Worm (Caenorhabditis elegans) whole organism, L4 larva: ENCODE measurements around the gene Y39G8C.2.

Experiments used
- D1046.2 ChIP-seq: fragments of 200-800 bp; sonication (Bioruptor generic); IDR thresholded peaks from 2 replicates; pipeline ENCODE4 v1.3.6; 2022; ENCODE audit warnings: missing genetic modification characterization, missing compliant biosample characterization
- F37D6.2 ChIP-seq: sonication (generic microtip); optimal IDR thresholded peaks from 2 replicates; lab custom pipeline; 2016; ENCODE audit warnings: mild to moderate bottlenecking, missing genetic modification characterization, missing compliant biosample characterization
- F49E8.2 ChIP-seq: sonication (generic microtip); optimal IDR thresholded peaks from 2 replicates; lab custom pipeline; 2016; ENCODE audit warnings: missing compliant biosample characterization, mild to moderate bottlenecking, missing genetic modification characterization, borderline replicate concordance
- Y48G9A.11 ChIP-seq: fragments of 200-800 bp; sonication (Bioruptor generic); IDR thresholded peaks from 2 replicates; pipeline ENCODE4 v1.3.6; 2022; ENCODE audit warnings: missing genetic modification reagents, missing genetic modification characterization, missing compliant biosample characterization
- aha-1 ChIP-seq: fragments of 150-350 bp; peaks from one replicate; lab custom pipeline; 2014; ENCODE audit warnings: missing biosample characterization, missing genetic modification characterization
- ctbp-1 ChIP-seq: fragments of 200-800 bp; sonication (Bioruptor generic); IDR thresholded peaks from 2 replicates; pipeline ENCODE4 v1.3.6; 2022; ENCODE audit warnings: missing genetic modification reagents, missing genetic modification characterization, missing compliant biosample characterization
- daf-12 ChIP-seq: fragments of 150-350 bp; optimal IDR thresholded peaks from 2 replicates; lab custom pipeline; 2014; ENCODE audit warnings: missing biosample characterization, missing genetic modification reagents, missing genetic modification characterization
- daf-16 ChIP-seq, 3 experiments: sonication (generic microtip); optimal IDR thresholded peaks; 2 replicates each; lab custom pipeline; 2016 to 2017; ENCODE audit warnings: missing genetic modification characterization in 3 of 3, missing genetic modification reagents in 3 of 3, mild to moderate bottlenecking in 2 of 3, missing compliant biosample characterization in 2 of 3, missing biosample characterization in 1 of 3, moderate library complexity in 1 of 3
- dmd-9 ChIP-seq: fragments of 200-800 bp; sonication (Bioruptor generic); IDR thresholded peaks from 2 replicates; pipeline ENCODE4 v1.3.6; 2022; ENCODE audit warnings: missing genetic modification reagents, missing genetic modification characterization, missing compliant biosample characterization
- dve-1 ChIP-seq: sonication (generic microtip); optimal IDR thresholded peaks from 2 replicates; lab custom pipeline; 2017; ENCODE audit warnings: antibody characterized with exemption, mild to moderate bottlenecking, missing genetic modification characterization, missing compliant biosample characterization; ENCODE audit not compliant: insufficient read depth
- egl-43 ChIP-seq: fragments of 200-800 bp; sonication (Bioruptor generic); IDR thresholded peaks from 2 replicates; pipeline ENCODE4 v1.3.6; 2022; ENCODE audit warnings: missing genetic modification reagents, missing genetic modification characterization, missing compliant biosample characterization
- fkh-10 ChIP-seq: fragments of 150-350 bp; optimal IDR thresholded peaks from 2 replicates; lab custom pipeline; 2014; ENCODE audit warnings: missing biosample characterization, missing genetic modification reagents, missing genetic modification characterization
- fos-1 ChIP-seq: fragments of 150-350 bp; optimal IDR thresholded peaks from 2 replicates; lab custom pipeline; 2014; ENCODE audit warnings: missing biosample characterization, missing genetic modification characterization
- hlh-11 ChIP-seq: fragments of 200-800 bp; sonication (Bioruptor generic); optimal IDR thresholded peaks from 2 replicates; lab custom pipeline; 2018; ENCODE audit warnings: mild to moderate bottlenecking, missing genetic modification characterization, missing compliant biosample characterization
- hmg-1.1 ChIP-seq: fragments of 200-800 bp; sonication (Bioruptor generic); IDR thresholded peaks from 2 replicates; pipeline ENCODE4 v1.3.6; 2022; ENCODE audit warnings: missing genetic modification reagents, missing genetic modification characterization, missing compliant biosample characterization
- lim-7 ChIP-seq: fragments of 200-800 bp; sonication (Bioruptor generic); IDR thresholded peaks from 2 replicates; pipeline ENCODE4 v1.3.6; 2022; ENCODE audit warnings: missing genetic modification characterization, missing compliant biosample characterization
- lin-15B ChIP-seq: fragments of 150-350 bp; sonication (generic microtip); optimal IDR thresholded peaks from 3 replicates; lab custom pipeline; 2014; ENCODE audit warnings: missing biosample characterization, missing genetic modification characterization
- lin-38 ChIP-seq: fragments of 200-800 bp; sonication (Bioruptor generic); IDR thresholded peaks from 2 replicates; pipeline ENCODE4 v1.3.6; 2022; ENCODE audit warnings: missing genetic modification reagents, missing genetic modification characterization, missing compliant biosample characterization
- mdt-29 ChIP-seq: fragments of 200-800 bp; sonication (Bioruptor generic); IDR thresholded peaks from 2 replicates; pipeline ENCODE4 v1.3.6; 2022; ENCODE audit warnings: missing genetic modification reagents, missing genetic modification characterization, missing compliant biosample characterization
- mxl-3 ChIP-seq: fragments of 200-800 bp; sonication (Bioruptor generic); optimal IDR thresholded peaks from 2 replicates; lab custom pipeline; 2018; ENCODE audit warnings: mild to moderate bottlenecking, missing genetic modification characterization, missing compliant biosample characterization
- nhr-102 ChIP-seq: sonication (generic microtip); optimal IDR thresholded peaks from 2 replicates; lab custom pipeline; 2016; ENCODE audit warnings: mild to moderate bottlenecking, missing genetic modification characterization, moderate library complexity, missing compliant biosample characterization
- nhr-237 ChIP-seq: sonication (generic microtip); optimal IDR thresholded peaks from 2 replicates; lab custom pipeline; 2017; ENCODE audit warnings: missing biosample characterization, missing genetic modification characterization
- nhr-42 ChIP-seq: fragments of 200-800 bp; sonication (Bioruptor generic); IDR thresholded peaks from 2 replicates; pipeline ENCODE4 v1.3.6; 2022; ENCODE audit warnings: missing genetic modification characterization, missing compliant biosample characterization
- pha-4 ChIP-seq, 2 experiments: fragments of 150-350 bp in 1 of 2; fragments of 200-800 bp in 1 of 2; sonication (Bioruptor generic) in 1 of 2; IDR thresholded peaks in 1 of 2; optimal IDR thresholded peaks in 1 of 2; 2 replicates each; pipeline versions ENCODE4 v1.3.6 to Lab custom; 2014 to 2022; ENCODE audit warnings: missing genetic modification characterization in 2 of 2, missing genetic modification reagents in 2 of 2, missing biosample characterization in 1 of 2, missing compliant biosample characterization in 1 of 2
- php-3 ChIP-seq: fragments of 200-800 bp; sonication (Bioruptor generic); IDR thresholded peaks from 2 replicates; pipeline ENCODE4 v1.3.6; 2022; ENCODE audit warnings: missing genetic modification reagents, missing genetic modification characterization, missing compliant biosample characterization
- pqm-1 ChIP-seq: sonication (generic microtip); optimal IDR thresholded peaks from 2 replicates; lab custom pipeline; 2017; ENCODE audit warnings: missing biosample characterization, missing genetic modification characterization
- sdz-12 ChIP-seq: fragments of 200-800 bp; sonication (Bioruptor generic); optimal IDR thresholded peaks from 2 replicates; lab custom pipeline; 2018; ENCODE audit warnings: mild to moderate bottlenecking, missing genetic modification characterization, missing compliant biosample characterization
- set-16 ChIP-seq: fragments of 200-800 bp; sonication (Bioruptor generic); IDR thresholded peaks from 2 replicates; pipeline ENCODE4 v1.3.6; 2022; ENCODE audit warnings: missing genetic modification reagents, missing genetic modification characterization, missing compliant biosample characterization
- snpc-1.2 ChIP-seq: fragments of 200-800 bp; sonication (Bioruptor generic); IDR thresholded peaks from 2 replicates; pipeline ENCODE4 v1.3.6; 2022; ENCODE audit warnings: missing genetic modification reagents, missing genetic modification characterization, missing compliant biosample characterization
- snpc-4 ChIP-seq: fragments of 150-350 bp; optimal IDR thresholded peaks from 2 replicates; lab custom pipeline; 2014; ENCODE audit warnings: missing biosample characterization, missing genetic modification characterization
- spr-1 ChIP-seq: sonication (generic microtip); optimal IDR thresholded peaks from 2 replicates; lab custom pipeline; 2016; ENCODE audit warnings: mild to moderate bottlenecking, missing genetic modification characterization, missing compliant biosample characterization
- vab-7 ChIP-seq: fragments of 200-800 bp; sonication (Bioruptor generic); IDR thresholded peaks from 2 replicates; pipeline ENCODE4 v1.3.6; 2022; ENCODE audit warnings: missing genetic modification reagents, missing genetic modification characterization, missing compliant biosample characterization
- zfp-2 ChIP-seq: sonication (generic microtip); optimal IDR thresholded peaks from 2 replicates; lab custom pipeline; 2016; ENCODE audit warnings: mild to moderate bottlenecking, missing genetic modification characterization, missing compliant biosample characterization
- zfp-3 ChIP-seq: fragments of 200-800 bp; sonication (Bioruptor generic); conservative IDR thresholded peaks from 2 replicates; pipeline ENCODE4 v1.3.6; 2022; ENCODE audit warnings: missing genetic modification reagents, missing genetic modification characterization, missing compliant biosample characterization
- zip-11 ChIP-seq: fragments of 200-800 bp; sonication (Bioruptor generic); IDR thresholded peaks from 2 replicates; pipeline ENCODE4 v1.3.6; 2022; ENCODE audit warnings: missing genetic modification characterization, missing compliant biosample characterization

Gene Y39G8C.2

DNA sequence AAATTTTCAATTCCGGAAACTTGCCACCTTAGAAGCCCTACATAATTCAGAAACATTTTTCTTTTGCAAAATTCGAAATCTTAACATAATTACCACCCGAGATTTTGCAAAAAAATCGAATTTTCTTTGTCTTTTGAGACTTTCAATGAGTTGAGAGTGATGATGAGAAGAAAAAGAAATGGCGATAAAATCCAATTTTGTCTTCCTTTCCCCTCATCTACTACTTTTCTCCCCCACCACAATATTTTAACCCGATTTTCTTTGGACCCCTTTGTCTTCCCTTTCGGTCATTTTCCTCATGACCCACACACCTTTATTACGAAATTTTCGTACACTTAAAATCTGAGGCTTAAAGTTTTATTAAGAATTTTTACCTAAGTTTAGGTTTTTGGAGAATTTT, 930 bp upstream of the Y39G8C.2 start:
- no peak for TF ChIP-seq fkh-10 (GFP tag; lab: Kevin White, UChicago)
- no peak for TF ChIP-seq nhr-237 (tag; lab: Kevin White, UChicago)
- TF ChIP-seq daf-12 (tag; lab: Kevin White, UChicago) = no peak
- TF ChIP-seq lin-15B (tag; lab: Kevin White, UChicago) = no peak
- TF ChIP-seq ctbp-1 (GFP tag; lab: Robert Waterston, UW) = no peak
- TF ChIP-seq php-3 (GFP tag; lab: Robert Waterston, UW) = no peak
- no peak for TF ChIP-seq snpc-4 (tag; lab: Kevin White, UChicago)
- TF ChIP-seq egl-43 = no peak
- no peak for TF ChIP-seq hmg-1.1 (GFP tag; lab: Robert Waterston, UW)
- TF ChIP-seq, all 104 proteins: peak for 0

DNA sequence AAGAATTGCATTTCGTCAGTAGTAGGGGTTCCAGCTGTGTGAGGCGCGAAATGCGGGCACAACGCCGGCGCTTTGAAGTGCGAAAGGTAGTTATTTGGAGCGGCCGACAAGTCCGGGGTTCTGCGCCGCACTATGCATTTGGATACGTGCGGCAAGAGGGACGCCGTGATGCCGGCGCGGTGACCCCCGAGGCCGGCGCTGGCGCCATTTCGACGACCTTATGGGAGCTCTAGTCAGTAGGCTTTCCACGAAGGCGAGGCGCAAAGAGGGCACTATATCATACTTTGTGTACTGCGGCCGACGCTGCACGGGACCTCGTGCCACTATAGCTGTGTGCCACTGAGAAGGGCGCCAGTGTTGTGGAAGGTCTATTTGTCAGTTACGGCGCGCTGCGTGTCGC, 604 bp downstream of the Y39G8C.2 start:
- peak; percentile 65 for TF ChIP-seq snpc-1.2 (GFP tag; lab: Robert Waterston, UW)
- peak; percentile 22 for TF ChIP-seq spr-1
- TF ChIP-seq vab-7 (GFP tag; lab: Robert Waterston, UW) = no peak
- TF ChIP-seq fos-1 (tag; lab: Kevin White, UChicago) = no peak
- no peak for TF ChIP-seq sdz-12 (GFP tag; lab: Kevin White, UChicago)
- TF ChIP-seq D1046.2 = 0 out of 2 replicates have a peak, but pooled peaks have one; percentile 15
- TF ChIP-seq daf-16 (GFP tag; optimal IDR thresholded peaks at IDR 0.05; lab: Kevin White, UChicago) = no peak
- no peak for TF ChIP-seq daf-16 (tag; optimal IDR thresholded peaks at IDR 0.05; lab: Kevin White, UChicago)
- 0 out of 2 replicates have a peak, but pooled peaks have one; percentile 34 for TF ChIP-seq lin-38
- no peak for TF ChIP-seq hlh-11 (tag; lab: Kevin White, UChicago)
- no peak for TF ChIP-seq F37D6.2 (tag; lab: Kevin White, UChicago)
- TF ChIP-seq lim-7 = 0 out of 2 replicates have a peak, but pooled peaks have one; percentile 30
- TF ChIP-seq nhr-42 (GFP tag; lab: Robert Waterston, UW) = no peak
- no peak for TF ChIP-seq zfp-3 (GFP tag; lab: Robert Waterston, UW)
- no peak for TF ChIP-seq F49E8.2 (tag; lab: Kevin White, UChicago)
- TF ChIP-seq set-16 (GFP tag; lab: Robert Waterston, UW) = peak; percentile 93
- TF ChIP-seq lin-15B (tag; lab: Kevin White, UChicago) = no peak
- no peak for TF ChIP-seq nhr-102 (tag; lab: Kevin White, UChicago)
- no peak for TF ChIP-seq zip-11 (GFP tag; lab: Robert Waterston, UW)
- no peak for TF ChIP-seq Y48G9A.11 (GFP tag; lab: Robert Waterston, UW)

DNA sequence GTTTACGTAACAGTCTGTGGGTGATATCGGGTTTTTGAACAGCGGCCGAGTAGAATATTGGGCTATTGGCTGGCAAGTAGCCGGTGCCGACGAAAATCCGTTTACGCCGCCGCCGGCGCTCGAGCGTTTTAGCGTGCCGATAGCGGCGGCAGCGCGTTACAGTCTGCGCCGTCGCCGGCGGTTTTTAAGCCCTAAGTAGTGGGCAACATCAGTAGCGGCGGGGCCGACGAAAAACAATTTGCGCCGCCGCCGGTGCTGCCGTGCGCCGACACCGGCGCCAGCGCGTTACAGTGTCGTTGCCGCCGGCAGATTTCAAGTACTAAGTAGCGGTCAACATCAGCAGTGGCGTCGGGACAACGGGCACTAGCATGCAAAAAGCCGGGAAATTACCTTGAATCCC, 1.5 kb downstream of the Y39G8C.2 start:
- TF ChIP-seq zfp-2 (tag; lab: Kevin White, UChicago) = no peak
- no peak for TF ChIP-seq pqm-1 (tag; lab: Kevin White, UChicago)
- peak; percentile 31; the same call in 1 of the 2 replicates for TF ChIP-seq pha-4 (GFP tag; IDR thresholded peaks at IDR 0.05; lab: Robert Waterston, UW)
- no peak for TF ChIP-seq pha-4 (tag; optimal IDR thresholded peaks at IDR 0.05; lab: Kevin White, UChicago)
- peak; percentile 82 for TF ChIP-seq set-16 (GFP tag; lab: Robert Waterston, UW)
- no peak for TF ChIP-seq dve-1 (tag; lab: Kevin White, UChicago)
- no peak for TF ChIP-seq mxl-3 (GFP tag; lab: Kevin White, UChicago)
- TF ChIP-seq hmg-1.1 (GFP tag; lab: Robert Waterston, UW) = 0 out of 2 replicates have a peak, but pooled peaks have one; percentile 5
- peak; percentile 31 for TF ChIP-seq aha-1 (tag; lab: Kevin White, UChicago)
- TF ChIP-seq dmd-9 (GFP tag; lab: Robert Waterston, UW) = 0 out of 2 replicates have a peak, but pooled peaks have one; percentile 17
- no peak for TF ChIP-seq fkh-10 (GFP tag; lab: Kevin White, UChicago)
- TF ChIP-seq mdt-29 = no peak
- TF ChIP-seq egl-43 = 0 out of 2 replicates have a peak, but pooled peaks have one; percentile 36
- TF ChIP-seq lin-38 = 0 out of 2 replicates have a peak, but pooled peaks have one; percentile 28
